Fruit fly (Drosophila melanogaster): ENCODE results near the gene CG44954.

CG44954 gene

DNA sequence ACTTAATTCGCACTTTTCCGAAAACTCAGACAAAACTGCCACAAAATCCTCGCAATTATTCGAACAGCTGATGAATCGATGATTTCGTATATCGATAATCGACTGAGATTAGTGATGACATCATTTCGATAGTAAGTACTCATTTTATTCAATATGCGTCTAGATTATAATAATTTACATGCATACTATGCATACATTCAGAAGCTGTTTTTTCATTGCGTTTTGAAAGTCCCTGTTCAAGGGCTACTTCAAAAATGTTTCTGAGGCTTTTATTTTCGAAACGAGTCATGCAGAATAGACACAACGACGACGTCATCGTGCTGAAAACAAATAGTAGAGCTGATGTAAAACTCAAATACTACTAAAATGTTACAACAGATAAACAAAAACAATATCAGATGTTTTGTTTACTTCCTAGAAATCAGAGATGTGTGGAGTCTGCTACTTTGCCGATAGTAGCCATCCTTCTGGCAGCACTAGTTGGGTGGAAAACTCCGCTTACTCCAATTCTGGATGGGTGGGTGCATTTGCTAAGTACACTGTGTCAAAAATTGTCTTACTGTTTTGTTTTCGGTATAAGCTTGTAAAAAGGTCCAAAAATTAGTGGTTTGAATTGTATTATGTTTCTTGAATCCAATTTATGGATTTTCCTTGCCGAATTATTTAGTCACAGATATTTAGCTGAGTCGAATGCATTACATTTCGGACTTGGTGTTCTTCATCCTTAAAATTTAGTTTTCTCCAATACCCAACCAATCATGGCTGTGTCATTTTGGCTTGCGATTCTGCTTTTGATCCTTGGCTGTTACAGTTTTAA, 20.1 kb downstream of the CG44954 start, which contains the start of the genes CG2246 and CG31021 (continued):
- TF ChIP-seq stwl (tag; optimal IDR thresholded peaks at IDR 0.05), result peak; percentile 76
- 0 out of 3 replicates have a peak, but pooled peaks have one; percentile 24 for TF ChIP-seq CG11093 (GFP tag; IDR thresholded peaks at IDR 0.05)
- TF ChIP-seq abd-A (tag; optimal IDR thresholded peaks at IDR 0.05), result no peak
- TF ChIP-seq D19A (tag; optimal IDR thresholded peaks at IDR 0.05), result peak; percentile 22
- TF ChIP-seq ara (GFP tag; IDR thresholded peaks at IDR 0.05), result peak; percentile 42; the same call in 1 of the 2 replicates
- TF ChIP-seq CG5953 (GFP tag; IDR thresholded peaks at IDR 0.05), result no peak
- TF ChIP-seq CG17385 (GFP tag; optimal IDR thresholded peaks at IDR 0.05), result peak; percentile 0
- no peak for TF ChIP-seq CG2875 (GFP tag; optimal IDR thresholded peaks at IDR 0.05)
- TF ChIP-seq CG16863 (GFP tag; optimal IDR thresholded peaks at IDR 0.05), result peak; percentile 63
- peak; percentile 67 for TF ChIP-seq Atf3 (GFP tag; optimal IDR thresholded peaks at IDR 0.05)
- peak; percentile 50 for TF ChIP-seq B-H2 (GFP tag; optimal IDR thresholded peaks at IDR 0.05)
- TF ChIP-seq tna (GFP tag; IDR thresholded peaks at IDR 0.05; ENCODE audit: partially characterized antibody), result peak; percentile 60
- peak; percentile 69 for TF ChIP-seq pho (GFP tag; optimal IDR thresholded peaks at IDR 0.05)
- peak; percentile 40; the same call in 1 of the 2 replicates for TF ChIP-seq E2f2 (GFP tag; IDR thresholded peaks at IDR 0.05)
- TF ChIP-seq zen2 (GFP tag; IDR thresholded peaks at IDR 0.05; ENCODE audit: partially characterized antibody), result 0 out of 3 replicates have a peak, but pooled peaks have one; percentile 46
- TF ChIP-seq CG8089 (GFP tag; optimal IDR thresholded peaks at IDR 0.05), result no peak
- peak; percentile 16; the same call in 1 of the 2 replicates for TF ChIP-seq Ada2b (GFP tag; IDR thresholded peaks at IDR 0.05)
- no peak for TF ChIP-seq CG10321 (GFP tag; IDR thresholded peaks at IDR 0.05)
- peak; percentile 4 for TF ChIP-seq luna (GFP tag; optimal IDR thresholded peaks at IDR 0.05)
- peak; percentile 80 for TF ChIP-seq CG3847 (GFP tag; IDR thresholded peaks at IDR 0.05)
- peak; percentile 59 for TF ChIP-seq CG13424 (tag; optimal IDR thresholded peaks at IDR 0.05)
- peak; percentile 78 for TF ChIP-seq CG30403 (GFP tag; optimal IDR thresholded peaks at IDR 0.05)
- peak; percentile 27 for TF ChIP-seq CG30020 (tag; optimal IDR thresholded peaks at IDR 0.05)
- TF ChIP-seq HmgD (GFP tag; optimal IDR thresholded peaks at IDR 0.05), result peak; percentile 88
- peak; percentile 43 for TF ChIP-seq emc (GFP tag; optimal IDR thresholded peaks at IDR 0.05)
- TF ChIP-seq CG9609 (GFP tag; optimal IDR thresholded peaks at IDR 0.05), result peak; percentile 36
- TF ChIP-seq her (GFP tag; optimal IDR thresholded peaks at IDR 0.05), result peak; percentile 41
- TF ChIP-seq Dbx (GFP tag; IDR thresholded peaks at IDR 0.05), result peak; percentile 70; the same call in 2 of the 3 replicates
- no peak for TF ChIP-seq wdn (GFP tag; IDR thresholded peaks at IDR 0.05)
- TF ChIP-seq caup (GFP tag; optimal IDR thresholded peaks at IDR 0.05; ENCODE audit: severe bottlenecking), result peak; percentile 9
- TF ChIP-seq Sox100B (GFP tag; optimal IDR thresholded peaks at IDR 0.05), result peak; percentile 32
- TF ChIP-seq dimm (GFP tag; IDR thresholded peaks at IDR 0.05), result no peak
- TF ChIP-seq CG42726 (GFP tag; IDR thresholded peaks at IDR 0.05; ENCODE audit: partially characterized antibody), result peak; percentile 93
- TF ChIP-seq CG11560 (tag; IDR thresholded peaks at IDR 0.05), result peak; percentile 80; the same call in 1 of the 3 replicates
- peak; percentile 96 for TF ChIP-seq BEAF-32 (GFP tag; optimal IDR thresholded peaks at IDR 0.05)
- TF ChIP-seq cg (GFP tag; optimal IDR thresholded peaks at IDR 0.05), result no peak
- peak; percentile 18 for TF ChIP-seq Bteb2 (GFP tag; optimal IDR thresholded peaks at IDR 0.05)
- TF ChIP-seq slbo (GFP tag; IDR thresholded peaks at IDR 0.05), result peak; percentile 87
- peak; percentile 6 for TF ChIP-seq Meics (GFP tag; optimal IDR thresholded peaks at IDR 0.05)
- peak; percentile 47 for TF ChIP-seq CG7839 (tag; optimal IDR thresholded peaks at IDR 0.05)
- TF ChIP-seq CG9215 (GFP tag; IDR thresholded peaks at IDR 0.05), result peak; percentile 60
- TF ChIP-seq PHDP (tag; optimal IDR thresholded peaks at IDR 0.05), result no peak
- TF ChIP-seq ftz-f1 (GFP tag; optimal IDR thresholded peaks at IDR 0.05), result no peak
- peak; percentile 78 for TF ChIP-seq Opbp (GFP tag; IDR thresholded peaks at IDR 0.05; ENCODE audit: partially characterized antibody)
- TF ChIP-seq dati (GFP tag; IDR thresholded peaks at IDR 0.05), result no peak
